Fruit fly (Drosophila melanogaster): ENCODE measurements around the gene beta-PheRS.

beta-PheRS gene

dm6 chr3R:24271071-24271470 lies 18.6 kb upstream of the beta-PheRS start, which contains the start of gene jar (continued):
- TF ChIP-seq sens (GFP tag) (peak; percentile 90), CG7987 (GFP tag; optimal IDR thresholded peaks at IDR 0.05) (peak; percentile 71), CrebB (tag; optimal IDR thresholded peaks at IDR 0.05) (peak; percentile 70), CG3281 (GFP tag; optimal IDR thresholded peaks at IDR 0.05) (peak; percentile 30), grn (GFP tag; optimal IDR thresholded peaks at IDR 0.05) (peak; percentile 71), Lim3 (GFP tag; IDR thresholded peaks at IDR 0.05) (no peak), Atf6 (GFP tag; IDR thresholded peaks at IDR 0.05) (peak; percentile 56; the same call in 1 of the 2 replicates), CG3163 (GFP tag; optimal IDR thresholded peaks at IDR 0.05) (no peak), org-1 (GFP tag; optimal IDR thresholded peaks at IDR 0.05) (peak; percentile 33), hth (optimal IDR thresholded peaks at IDR 0.05) (no peak), inv (GFP tag; IDR thresholded peaks at IDR 0.05; ENCODE audit: partially characterized antibody) (peak; percentile 83), nmo (GFP tag; optimal IDR thresholded peaks at IDR 0.05) (peak; percentile 45), nerfin-1 (tag; optimal IDR thresholded peaks at IDR 0.05) (peak; percentile 50), NFAT (GFP tag; IDR thresholded peaks at IDR 0.05) (peak; percentile 55), sqz (GFP tag; optimal IDR thresholded peaks at IDR 0.05) (peak; percentile 43), sc (optimal IDR thresholded peaks at IDR 0.05) (no peak), sc (GFP tag; optimal IDR thresholded peaks at IDR 0.05) (no peak), CG10366 (GFP tag; IDR thresholded peaks at IDR 0.05) (peak; percentile 40), twi (tag; optimal IDR thresholded peaks at IDR 0.05) (no peak), Aef1 (GFP tag; IDR thresholded peaks at IDR 0.05) (peak; percentile 86), Ada2b (GFP tag; IDR thresholded peaks at IDR 0.05) (no peak), CG6175 (GFP tag; IDR thresholded peaks at IDR 0.05) (no peak), gt (GFP tag; IDR thresholded peaks at IDR 0.05) (no peak), Pdp1 (GFP tag; optimal IDR thresholded peaks at IDR 0.05) (peak in 1 of 2 experiments; percentile 12), chn (GFP tag; optimal IDR thresholded peaks at IDR 0.05) (peak; percentile 21), unpg (GFP tag; optimal IDR thresholded peaks at IDR 0.05) (peak; percentile 24), YL-1 (GFP tag; optimal IDR thresholded peaks at IDR 0.05) (peak; percentile 15), Hey (tag; optimal IDR thresholded peaks at IDR 0.05) (peak; percentile 21), CG30403 (GFP tag; optimal IDR thresholded peaks at IDR 0.05) (no peak), CG10147 (GFP tag; optimal IDR thresholded peaks at IDR 0.05) (peak; percentile 66), wek (GFP tag; optimal IDR thresholded peaks at IDR 0.05) (peak; percentile 65), Sry-β (GFP tag; optimal IDR thresholded peaks at IDR 0.05) (peak; percentile 42), CHES-1-like (GFP tag; optimal IDR thresholded peaks at IDR 0.05) (peak; percentile 66), Gsc (GFP tag; IDR thresholded peaks at IDR 0.05) (no peak), exex (tag; optimal IDR thresholded peaks at IDR 0.05) (peak; percentile 22), ERR (GFP tag; optimal IDR thresholded peaks at IDR 0.05) (peak; percentile 6), CG11696 (GFP tag; IDR thresholded peaks at IDR 0.05) (peak; percentile 21; the same call in 1 of the 2 replicates), CG10565 (GFP tag; optimal IDR thresholded peaks at IDR 0.05) (no peak), CG17829 (tag; optimal IDR thresholded peaks at IDR 0.05) (peak; percentile 61), CG4707 (GFP tag; optimal IDR thresholded peaks at IDR 0.05) (peak; percentile 29), Deaf1 (tag; optimal IDR thresholded peaks at IDR 0.05) (peak; percentile 61), gsb-n (tag; optimal IDR thresholded peaks at IDR 0.05) (peak; percentile 47), CG2712 (tag; optimal IDR thresholded peaks at IDR 0.05) (peak; percentile 65), vvl (GFP tag; IDR thresholded peaks at IDR 0.05) (peak; percentile 82), zfh1 (GFP tag; IDR thresholded peaks at IDR 0.05) (peak; percentile 29; the same call in 1 of the 3 replicates), cg (GFP tag; optimal IDR thresholded peaks at IDR 0.05) (peak; percentile 27), dmrt99B (tag; optimal IDR thresholded peaks at IDR 0.05) (peak; percentile 14), Ravus (GFP tag; IDR thresholded peaks at IDR 0.05) (no peak), CG9932 (GFP tag; IDR thresholded peaks at IDR 0.05) (peak; percentile 32; the same call in 1 of the 2 replicates), bab2 (GFP tag; optimal IDR thresholded peaks at IDR 0.05) (peak; percentile 14), PHDP (tag; optimal IDR thresholded peaks at IDR 0.05) (peak; percentile 46), CG33213 (GFP tag; optimal IDR thresholded peaks at IDR 0.05) (peak; percentile 62)

All from whole organism, embryonic.